Fruit fly (Drosophila melanogaster) whole organism, prepupa: ENCODE measurements around the gene CG1896.

Experiments
- Blimp-1 ChIP-seq: fragments of 200-800 bp; sonication (Bioruptor generic); optimal IDR thresholded peaks from 3 replicates; lab custom pipeline; 2017; ENCODE audit warnings: missing biosample characterization, missing genetic modification characterization, mild to moderate bottlenecking, moderate library complexity, missing genetic modification reagents
- CG10631 ChIP-seq: fragments of 200-800 bp; sonication (Bioruptor generic); optimal IDR thresholded peaks from 2 replicates; lab custom pipeline; 2016; ENCODE audit warnings: missing biosample characterization, missing genetic modification characterization
- CG10669 ChIP-seq: fragments of 200-800 bp; sonication (Bioruptor generic); optimal IDR thresholded peaks from 3 replicates; lab custom pipeline; 2018; ENCODE audit warnings: missing biosample characterization, mild to moderate bottlenecking, missing genetic modification characterization, moderate library complexity
- CG11902 ChIP-seq: fragments of 200-800 bp; sonication (Bioruptor generic); optimal IDR thresholded peaks from 3 replicates; lab custom pipeline; 2016; ENCODE audit warnings: missing biosample characterization, missing genetic modification characterization
- CG15336 ChIP-seq: fragments of 200-800 bp; sonication (Bioruptor generic); IDR thresholded peaks from 2 replicates; pipeline ENCODE4 v1.3.6; 2022; ENCODE audit warnings: missing biosample characterization, missing genetic modification characterization
- CG1621 ChIP-seq: fragments of 200-800 bp; sonication (Bioruptor generic); optimal IDR thresholded peaks from 3 replicates; lab custom pipeline; 2018; ENCODE audit warnings: missing biosample characterization, mild to moderate bottlenecking, missing genetic modification characterization
- CG16779 ChIP-seq: fragments of 200-800 bp; sonication (Bioruptor generic); optimal IDR thresholded peaks from 3 replicates; lab custom pipeline; 2017; ENCODE audit warnings: missing biosample characterization, mild to moderate bottlenecking, missing genetic modification characterization
- CG3032 ChIP-seq: fragments of 200-800 bp; optimal IDR thresholded peaks from 2 replicates; lab custom pipeline; 2019; ENCODE audit warnings: missing biosample characterization, mild to moderate bottlenecking, missing genetic modification characterization, moderate library complexity
- CG31627 ChIP-seq: fragments of 200-800 bp; sonication (Bioruptor generic); optimal IDR thresholded peaks from 3 replicates; lab custom pipeline; 2016; ENCODE audit warnings: missing biosample characterization, missing genetic modification characterization
- CG32006 ChIP-seq: fragments of 200-800 bp; sonication (Bioruptor generic); optimal IDR thresholded peaks from 3 replicates; lab custom pipeline; 2017; ENCODE audit warnings: missing biosample characterization, mild to moderate bottlenecking, missing genetic modification characterization
- CG3919 ChIP-seq: fragments of 200-800 bp; sonication (Bioruptor generic); optimal IDR thresholded peaks from 3 replicates; lab custom pipeline; 2016; ENCODE audit warnings: missing biosample characterization, missing genetic modification characterization
- CG4318 ChIP-seq: fragments of 200-800 bp; sonication (Bioruptor generic); optimal IDR thresholded peaks from 3 replicates; lab custom pipeline; 2017; ENCODE audit warnings: missing biosample characterization, mild to moderate bottlenecking, missing genetic modification characterization
- CG6163 ChIP-seq: fragments of 200-800 bp; sonication (Bioruptor generic); IDR thresholded peaks from 3 replicates; pipeline ENCODE4 v1.3.6; 2022; ENCODE audit warnings: missing biosample characterization, missing genetic modification characterization
- CG6276 ChIP-seq: fragments of 200-800 bp; sonication (Bioruptor generic); optimal IDR thresholded peaks from 2 replicates; lab custom pipeline; 2017; ENCODE audit warnings: missing biosample characterization, mild to moderate bottlenecking, missing genetic modification characterization
- CG6792 ChIP-seq: fragments of 200-800 bp; sonication (Bioruptor generic); optimal IDR thresholded peaks from 3 replicates; lab custom pipeline; 2016; ENCODE audit warnings: missing biosample characterization, missing genetic modification characterization
- CG6854 ChIP-seq: fragments of 200-800 bp; sonication (Bioruptor generic); optimal IDR thresholded peaks from 2 replicates; lab custom pipeline; 2017; ENCODE audit warnings: missing biosample characterization, mild to moderate bottlenecking, missing genetic modification characterization
- CG8319 ChIP-seq: fragments of 200-800 bp; sonication (Bioruptor generic); optimal IDR thresholded peaks from 3 replicates; lab custom pipeline; 2016; ENCODE audit warnings: missing biosample characterization, missing genetic modification characterization
- CG8632 ChIP-seq: fragments of 200-800 bp; sonication (Bioruptor generic); optimal IDR thresholded peaks from 3 replicates; lab custom pipeline; 2016; ENCODE audit warnings: missing biosample characterization, missing genetic modification characterization
- Eip75B ChIP-seq: fragments of 200-800 bp; sonication (Bioruptor generic); optimal IDR thresholded peaks from 3 replicates; lab custom pipeline; 2016; ENCODE audit warnings: missing biosample characterization, missing genetic modification characterization
- Eip78C ChIP-seq: fragments of 200-800 bp; sonication (Bioruptor generic); peaks from one replicate; lab custom pipeline; 2016; ENCODE audit warnings: missing biosample characterization, missing genetic modification characterization
- Gug ChIP-seq: fragments of 200-800 bp; sonication (Bioruptor generic); IDR thresholded peaks from 2 replicates; pipeline ENCODE4 v1.3.6; 2022; ENCODE audit warnings: missing biosample characterization, missing genetic modification characterization
- Hr38 ChIP-seq: sonication (Bioruptor generic); optimal IDR thresholded peaks from 2 replicates; lab custom pipeline; 2016; ENCODE audit warnings: missing biosample characterization, missing genetic modification characterization
- Hr39 ChIP-seq: fragments of 200-800 bp; sonication (Bioruptor generic); optimal IDR thresholded peaks from 2 replicates; lab custom pipeline; 2016; ENCODE audit warnings: missing biosample characterization, missing genetic modification characterization
- Hr4 ChIP-seq: fragments of 200-800 bp; sonication (Bioruptor generic); optimal IDR thresholded peaks from 3 replicates; lab custom pipeline; 2016; ENCODE audit warnings: missing biosample characterization, missing genetic modification characterization
- Met ChIP-seq: fragments of 200-800 bp; sonication (Bioruptor generic); optimal IDR thresholded peaks from 3 replicates; lab custom pipeline; 2016; ENCODE audit warnings: missing biosample characterization, missing genetic modification characterization
- OdsH ChIP-seq: fragments of 200-800 bp; sonication (Bioruptor generic); optimal IDR thresholded peaks from 3 replicates; lab custom pipeline; 2016; ENCODE audit warnings: missing biosample characterization, missing genetic modification characterization
- Smox ChIP-seq: fragments of 200-800 bp; sonication (Bioruptor generic); optimal IDR thresholded peaks from 3 replicates; lab custom pipeline; 2016; ENCODE audit warnings: missing biosample characterization, missing genetic modification characterization
- Sox102F ChIP-seq: fragments of 200-800 bp; sonication (Bioruptor generic); optimal IDR thresholded peaks from 2 replicates; lab custom pipeline; 2016; ENCODE audit warnings: missing biosample characterization, mild to moderate bottlenecking, missing genetic modification characterization
- Sox14 ChIP-seq: fragments of 200-800 bp; sonication (Bioruptor generic); optimal IDR thresholded peaks from 3 replicates; lab custom pipeline; 2016; ENCODE audit warnings: missing biosample characterization, missing genetic modification characterization
- acj6 ChIP-seq: fragments of 200-800 bp; sonication (Bioruptor generic); optimal IDR thresholded peaks from 3 replicates; lab custom pipeline; 2016; ENCODE audit warnings: missing biosample characterization, missing genetic modification characterization
- eg ChIP-seq: fragments of 200-800 bp; sonication (Bioruptor generic); IDR thresholded peaks from 3 replicates; pipeline ENCODE4 v1.3.6; 2022; ENCODE audit warnings: missing biosample characterization, missing genetic modification characterization
- esn ChIP-seq: fragments of 200-800 bp; sonication (Bioruptor generic); optimal IDR thresholded peaks from 2 replicates; lab custom pipeline; 2016; ENCODE audit warnings: missing biosample characterization, mild to moderate bottlenecking, missing genetic modification characterization, moderate library complexity
- lz ChIP-seq: fragments of 200-800 bp; sonication (Bioruptor generic); optimal IDR thresholded peaks from 3 replicates; lab custom pipeline; 2016; ENCODE audit warnings: missing biosample characterization, missing genetic modification characterization
- net ChIP-seq: fragments of 200-800 bp; sonication (Bioruptor generic); optimal IDR thresholded peaks from 3 replicates; lab custom pipeline; 2016; ENCODE audit warnings: missing biosample characterization, missing genetic modification characterization
- pdm3 ChIP-seq: fragments of 200-800 bp; sonication (Bioruptor generic); optimal IDR thresholded peaks from 3 replicates; lab custom pipeline; 2016; ENCODE audit warnings: missing biosample characterization, missing genetic modification characterization
- salr ChIP-seq, 2 experiments: fragments of 200-800 bp; sonication (Bioruptor generic); optimal IDR thresholded peaks; 3 replicates each; lab custom pipeline; 2016 to 2018; ENCODE audit warnings: missing biosample characterization in 2 of 2, missing genetic modification characterization in 2 of 2, mild to moderate bottlenecking in 1 of 2
- ss ChIP-seq, 2 experiments: fragments of 200-800 bp; sonication (Bioruptor generic); optimal IDR thresholded peaks; 2 replicates in 1 of 2; 3 replicates in 1 of 2; lab custom pipeline; 2017 to 2018; ENCODE audit warnings: mild to moderate bottlenecking in 2 of 2, missing biosample characterization in 2 of 2, missing genetic modification characterization in 2 of 2, moderate library complexity in 1 of 2
- topi ChIP-seq: fragments of 200-800 bp; sonication (Bioruptor generic); optimal IDR thresholded peaks from 3 replicates; lab custom pipeline; 2016; ENCODE audit warnings: missing biosample characterization, missing genetic modification characterization
- vri ChIP-seq: fragments of 200-800 bp; sonication (Bioruptor generic); optimal IDR thresholded peaks from 3 replicates; lab custom pipeline; 2016; ENCODE audit warnings: missing biosample characterization, mild to moderate bottlenecking, missing genetic modification characterization

The CG1896 gene

dm6 chr3R:31725486-31726227 lies 18.4 kb upstream of the CG1896 start (continued):
- TF ChIP-seq CG10631 (GFP tag; lab: Kevin White, UChicago) (no peak), CG3919 (GFP tag; lab: Kevin White, UChicago) (no peak), topi (GFP tag; lab: Kevin White, UChicago) (no peak), Hr38 (GFP tag; lab: Kevin White, UChicago) (no peak), acj6 (GFP tag; lab: Kevin White, UChicago) (no peak), Sox102F (no peak), CG11902 (GFP tag; lab: Kevin White, UChicago) (no peak), CG10669 (peak; percentile 24), Smox (GFP tag; lab: Kevin White, UChicago) (no peak), Hr39 (no peak), CG6792 (GFP tag; lab: Kevin White, UChicago) (peak; percentile 16), Gug (GFP tag; lab: Robert Waterston, UW) (no peak), pdm3 (no peak), vri (GFP tag; lab: Kevin White, UChicago) (peak; percentile 11), esn (GFP tag; lab: Kevin White, UChicago) (peak; percentile 1), CG16779 (tag; lab: Kevin White, UChicago) (no peak), CG3032 (peak; percentile 8), CG1621 (tag; lab: Kevin White, UChicago) (peak; percentile 84), ss (GFP tag; optimal IDR thresholded peaks at IDR 0.05; lab: Kevin White, UChicago) (peak; percentile 85 to 89), CG32006 (GFP tag; lab: Kevin White, UChicago) (no peak), CG15336 (GFP tag; lab: Robert Waterston, UW) (peak; percentile 41; the same call in 1 of the 2 replicates), salr (GFP tag; optimal IDR thresholded peaks at IDR 0.05; lab: Kevin White, UChicago) (peak in 1 of 2 experiments; percentile 40), CG31627 (GFP tag; lab: Kevin White, UChicago) (no peak), CG6854 (peak; percentile 91), CG8319 (GFP tag; lab: Kevin White, UChicago) (no peak), Blimp-1 (GFP tag; lab: Kevin White, UChicago) (peak; percentile 29), Hr4 (GFP tag; lab: Kevin White, UChicago) (no peak)

dm6 chr3R:31726286-31726685 lies 17.8 kb upstream of the CG1896 start:
- TF ChIP-seq Eip78C (GFP tag; lab: Kevin White, UChicago) (no peak), Met (no peak), eg (GFP tag; lab: Robert Waterston, UW) (no peak), CG10669 (no peak), OdsH (no peak), Eip75B (no peak), Hr39 (no peak), CG3032 (no peak), topi (GFP tag; lab: Kevin White, UChicago) (no peak), net (GFP tag; lab: Kevin White, UChicago) (no peak)

- TF ChIP-seq CG4318 (GFP tag; lab: Kevin White, UChicago) (no peak), lz (GFP tag; lab: Kevin White, UChicago) (no peak), CG32006 (GFP tag; lab: Kevin White, UChicago) (no peak), CG6163 (GFP tag; lab: Robert Waterston, UW) (no peak), Hr39 (no peak), CG16779 (tag; lab: Kevin White, UChicago) (no peak), CG6792 (GFP tag; lab: Kevin White, UChicago) (no peak), CG10631 (GFP tag; lab: Kevin White, UChicago) (no peak), Sox14 (GFP tag; lab: Kevin White, UChicago) (no peak), eg (GFP tag; lab: Robert Waterston, UW) (no peak), Eip78C (GFP tag; lab: Kevin White, UChicago) (no peak), CG6276 (GFP tag; lab: Kevin White, UChicago) (no peak), CG8632 (GFP tag; lab: Kevin White, UChicago) (no peak), CG10669 (no peak), pdm3 (no peak), Hr4 (GFP tag; lab: Kevin White, UChicago) (no peak), vri (GFP tag; lab: Kevin White, UChicago) (no peak), Eip75B (no peak)
These were observed 16.3 kb upstream of the CG1896 start for dm6 chr3R:31727773-31728172.
